Fruit fly (Drosophila melanogaster): Measurements from ENCODE around the gene Lk6.
A peak's percentile ranks its signal among the peaks of the same experiment; 100 is the strongest.

The Lk6 gene

dm6 chr3R:11773999-11774397 is 9.7 kb upstream of the Lk6 start (continued):
- TF ChIP-seq Gsc (GFP tag; IDR thresholded peaks at IDR 0.05) (no peak), lab (GFP tag; optimal IDR thresholded peaks at IDR 0.05) (peak; percentile 84), MESR4 (GFP tag; optimal IDR thresholded peaks at IDR 0.05) (no peak), sob (GFP tag; IDR thresholded peaks at IDR 0.05) (no peak), CG17829 (tag; optimal IDR thresholded peaks at IDR 0.05) (peak; percentile 83), chm (GFP tag; IDR thresholded peaks at IDR 0.05) (no peak), CG13894 (tag; optimal IDR thresholded peaks at IDR 0.05) (peak; percentile 77), CG9817 (tag; optimal IDR thresholded peaks at IDR 0.05) (peak; percentile 63), CG7786 (GFP tag; optimal IDR thresholded peaks at IDR 0.05) (peak; percentile 30), Mrtf (GFP tag; IDR thresholded peaks at IDR 0.05) (no peak), Med (GFP tag) (no peak), CG9727 (GFP tag; optimal IDR thresholded peaks at IDR 0.05) (peak; percentile 86), CG15269 (tag; optimal IDR thresholded peaks at IDR 0.05) (peak; percentile 80), CG5245 (GFP tag; optimal IDR thresholded peaks at IDR 0.05) (peak; percentile 8), CG17612 (GFP tag; IDR thresholded peaks at IDR 0.05) (no peak), run (tag; optimal IDR thresholded peaks at IDR 0.05) (peak; percentile 61), lmd (GFP tag; IDR thresholded peaks at IDR 0.05) (peak; percentile 63), Hsf (GFP tag; optimal IDR thresholded peaks at IDR 0.05) (peak; percentile 54), CG4424 (GFP tag; optimal IDR thresholded peaks at IDR 0.05) (peak; percentile 66), lov (optimal IDR thresholded peaks at IDR 0.05) (no peak), lov (GFP tag; IDR thresholded peaks at IDR 0.05) (no peak), CG17385 (GFP tag; optimal IDR thresholded peaks at IDR 0.05) (peak; percentile 71), CG6689 (GFP tag; IDR thresholded peaks at IDR 0.05) (peak; percentile 46; the same call in 1 of the 2 replicates), CG10654 (GFP tag; optimal IDR thresholded peaks at IDR 0.05) (peak; percentile 33), amos (GFP tag; IDR thresholded peaks at IDR 0.05; ENCODE audit: partially characterized antibody) (no peak), psq (GFP tag; optimal IDR thresholded peaks at IDR 0.05) (peak; percentile 49), ara (GFP tag; IDR thresholded peaks at IDR 0.05) (no peak), vnd (GFP tag; IDR thresholded peaks at IDR 0.05; ENCODE audit: partially characterized antibody) (no peak), Oaz (GFP tag; IDR thresholded peaks at IDR 0.05) (0 out of 2 replicates have a peak, but pooled peaks have one; percentile 23), E2f1 (GFP tag; IDR thresholded peaks at IDR 0.05) (peak; percentile 49), CG11504 (tag; optimal IDR thresholded peaks at IDR 0.05) (peak; percentile 86), CG6791 (GFP tag; IDR thresholded peaks at IDR 0.05; ENCODE audit: partially characterized antibody) (no peak), CG8089 (GFP tag; optimal IDR thresholded peaks at IDR 0.05) (no peak), caup (GFP tag; optimal IDR thresholded peaks at IDR 0.05; ENCODE audit: severe bottlenecking) (peak; percentile 63), CG6254 (GFP tag; optimal IDR thresholded peaks at IDR 0.05) (peak; percentile 37), CG4854 (GFP tag; optimal IDR thresholded peaks at IDR 0.05) (no peak), cas (GFP tag; IDR thresholded peaks at IDR 0.05) (no peak), CG11696 (GFP tag; IDR thresholded peaks at IDR 0.05) (no peak), CG18476 (GFP tag; optimal IDR thresholded peaks at IDR 0.05) (peak; percentile 41), insv (GFP tag; optimal IDR thresholded peaks at IDR 0.05) (peak in 1 of 2 experiments; percentile 26), pan (optimal IDR thresholded peaks at IDR 0.05) (no peak), pan (GFP tag; optimal IDR thresholded peaks at IDR 0.05 in 1 of 2, IDR thresholded peaks at IDR 0.05 in 1 of 2) (peak in 1 of 2 experiments; percentile 60), trem (tag; optimal IDR thresholded peaks at IDR 0.05) (peak; percentile 65), zf30C (GFP tag; optimal IDR thresholded peaks at IDR 0.05) (peak; percentile 94), Dfd (GFP tag; optimal IDR thresholded peaks at IDR 0.05) (no peak), jing (GFP tag; optimal IDR thresholded peaks at IDR 0.05) (no peak), H15 (GFP tag; IDR thresholded peaks at IDR 0.05) (no peak), usp (GFP tag; optimal IDR thresholded peaks at IDR 0.05) (no peak), Vsx1 (GFP tag; optimal IDR thresholded peaks at IDR 0.05) (peak; percentile 11), nom (GFP tag; optimal IDR thresholded peaks at IDR 0.05) (no peak), fd64A (GFP tag; optimal IDR thresholded peaks at IDR 0.05) (no peak), sr (GFP tag; IDR thresholded peaks at IDR 0.05) (no peak)
